Worm (Caenorhabditis elegans): ENCODE data around the gene B0563.7.

- no peak for TF ChIP-seq him-1 (tag; optimal IDR thresholded peaks at IDR 0.05)
- no peak for TF ChIP-seq W03F9.2 (tag; optimal IDR thresholded peaks at IDR 0.05)
- no peak for TF ChIP-seq dao-5 (tag; optimal IDR thresholded peaks at IDR 0.05)
These were observed 51.1 kb downstream of the B0563.7 start for ce11 chrX:9103048-9103447.

Measured in whole organism, L4/young adult.